Fruit fly (Drosophila melanogaster) whole organism, embryonic: ENCODE results near the gene Prx2.

Source experiments
- Aef1 ChIP-seq: fragments of 200-800 bp; sonication (Bioruptor generic); IDR thresholded peaks from 3 replicates; pipeline ENCODE4 v1.3.6; 2022; ENCODE audit warnings: missing biosample characterization, missing genetic modification characterization
- C15 ChIP-seq: fragments of 200-800 bp; sonication (Bioruptor generic); IDR thresholded peaks from 3 replicates; pipeline ENCODE4 v1.3.6; 2022; ENCODE audit warnings: missing biosample characterization, missing genetic modification characterization
- CG10209 ChIP-seq: fragments of 200-800 bp; sonication (Bioruptor generic); optimal IDR thresholded peaks from 3 replicates; lab custom pipeline; 2017; ENCODE audit warnings: missing biosample characterization, mild to moderate bottlenecking, missing genetic modification characterization, missing genetic modification reagents
- CG10959 ChIP-seq: fragments of 200-800 bp; sonication (Bioruptor generic); IDR thresholded peaks from 2 replicates; pipeline ENCODE4 v1.3.6; 2022; ENCODE audit warnings: missing biosample characterization, missing genetic modification characterization
- CG12104 ChIP-seq: fragments of 200-800 bp; sonication (Bioruptor generic); optimal IDR thresholded peaks from 3 replicates; lab custom pipeline; 2016; ENCODE audit warnings: missing biosample characterization, missing genetic modification characterization
- CG12155 ChIP-seq: fragments of 200-800 bp; sonication (Bioruptor generic); optimal IDR thresholded peaks from 3 replicates; lab custom pipeline; 2016; ENCODE audit warnings: missing biosample characterization, missing genetic modification characterization
- CG12391 ChIP-seq: fragments of 200-800 bp; sonication (Bioruptor generic); optimal IDR thresholded peaks from 3 replicates; lab custom pipeline; 2018; ENCODE audit warnings: missing biosample characterization, mild to moderate bottlenecking, missing genetic modification characterization, moderate library complexity
- CG14014 ChIP-seq: fragments of 200-800 bp; sonication (Bioruptor generic); IDR thresholded peaks from 2 replicates; pipeline ENCODE4 v1.3.6; 2022; ENCODE audit warnings: missing biosample characterization, missing genetic modification characterization
- CG14710 ChIP-seq: fragments of 200-800 bp; sonication (Bioruptor generic); optimal IDR thresholded peaks from 3 replicates; lab custom pipeline; 2019; ENCODE audit warnings: missing biosample characterization, mild to moderate bottlenecking, missing genetic modification characterization, moderate library complexity
- CG15269 ChIP-seq: fragments of 200-800 bp; sonication (Bioruptor generic); optimal IDR thresholded peaks from 2 replicates; lab custom pipeline; 2018; ENCODE audit warnings: missing biosample characterization, mild to moderate bottlenecking, missing genetic modification characterization, moderate library complexity
- CG16815 ChIP-seq: fragments of 200-800 bp; sonication (Bioruptor generic); optimal IDR thresholded peaks from 3 replicates; lab custom pipeline; 2017; ENCODE audit warnings: missing biosample characterization, mild to moderate bottlenecking, missing genetic modification characterization
- CG17829 ChIP-seq: fragments of 200-800 bp; optimal IDR thresholded peaks from 2 replicates; lab custom pipeline; 2019; ENCODE audit warnings: missing biosample characterization, mild to moderate bottlenecking, missing genetic modification characterization, moderate library complexity
- CG2120 ChIP-seq: fragments of 200-800 bp; sonication (Bioruptor generic); optimal IDR thresholded peaks from 3 replicates; lab custom pipeline; 2016; ENCODE audit warnings: missing biosample characterization, missing genetic modification characterization
- CG30403 ChIP-seq: fragments of 200-800 bp; sonication (Bioruptor generic); optimal IDR thresholded peaks from 3 replicates; lab custom pipeline; 2016; ENCODE audit warnings: missing biosample characterization, missing genetic modification characterization
- CG31388 ChIP-seq: fragments of 200-800 bp; sonication (Bioruptor generic); optimal IDR thresholded peaks from 2 replicates; lab custom pipeline; 2016; ENCODE audit warnings: missing biosample characterization, missing genetic modification characterization
- CG4282 ChIP-seq: fragments of 200-800 bp; sonication (Bioruptor generic); optimal IDR thresholded peaks from 2 replicates; lab custom pipeline; 2016; ENCODE audit warnings: missing biosample characterization, missing genetic modification characterization
- CG4707 ChIP-seq: fragments of 200-800 bp; sonication (Bioruptor generic); optimal IDR thresholded peaks from 2 replicates; lab custom pipeline; 2018; ENCODE audit warnings: missing biosample characterization, mild to moderate bottlenecking, missing genetic modification characterization, moderate library complexity
- CG6854 ChIP-seq: fragments of 200-800 bp; sonication (Bioruptor generic); optimal IDR thresholded peaks from 3 replicates; lab custom pipeline; 2017; ENCODE audit warnings: missing biosample characterization, mild to moderate bottlenecking, missing genetic modification characterization
- CG8924 ChIP-seq: fragments of 200-800 bp; optimal IDR thresholded peaks from 3 replicates; lab custom pipeline; 2019; ENCODE audit warnings: missing biosample characterization, mild to moderate bottlenecking, missing genetic modification characterization, moderate library complexity
- CG9817 ChIP-seq: fragments of 200-800 bp; sonication (Bioruptor generic); optimal IDR thresholded peaks from 2 replicates; lab custom pipeline; 2018; ENCODE audit warnings: missing biosample characterization, mild to moderate bottlenecking, missing genetic modification characterization, moderate library complexity
- Deaf1 ChIP-seq: fragments of 200-800 bp; optimal IDR thresholded peaks from 3 replicates; lab custom pipeline; 2019; ENCODE audit warnings: missing biosample characterization, mild to moderate bottlenecking, missing genetic modification characterization, moderate library complexity
- Ets65A ChIP-seq: fragments of 200-800 bp; sonication (Bioruptor generic); peaks from one replicate; lab custom pipeline; 2016; ENCODE audit warnings: missing biosample characterization, missing genetic modification characterization
- Fer3 ChIP-seq: fragments of 200-800 bp; sonication (Bioruptor generic); optimal IDR thresholded peaks from 2 replicates; lab custom pipeline; 2018; ENCODE audit warnings: missing biosample characterization, mild to moderate bottlenecking, missing genetic modification characterization, moderate library complexity
- Hr51 ChIP-seq, 2 experiments: fragments of 200-800 bp; sonication (Bioruptor generic); optimal IDR thresholded peaks; 2 replicates in 1 of 2; 3 replicates in 1 of 2; lab custom pipeline; 2016 to 2018; ENCODE audit warnings: missing biosample characterization in 2 of 2, missing genetic modification characterization in 2 of 2, mild to moderate bottlenecking in 1 of 2, moderate library complexity in 1 of 2
- Lpt ChIP-seq: fragments of >200 bp; optimal IDR thresholded peaks from 2 replicates; lab custom pipeline; 2018; ENCODE audit warnings: missing biosample characterization, missing genetic modification characterization
- Myb ChIP-seq: fragments of 200-800 bp; sonication (Bioruptor generic); optimal IDR thresholded peaks from 2 replicates; lab custom pipeline; 2016; ENCODE audit warnings: missing biosample characterization, missing genetic modification characterization
- NFAT ChIP-seq: fragments of 200-800 bp; sonication (Bioruptor generic); IDR thresholded peaks from 2 replicates; pipeline ENCODE4 v1.3.6; 2022; ENCODE audit warnings: missing biosample characterization, missing genetic modification characterization
- Rfx ChIP-seq: fragments of 200-800 bp; sonication (Bioruptor generic); IDR thresholded peaks from 2 replicates; pipeline ENCODE4 v1.3.6; 2022; ENCODE audit warnings: missing biosample characterization, missing genetic modification characterization
- Ssrp ChIP-seq: fragments of 200-800 bp; sonication (Bioruptor generic); optimal IDR thresholded peaks from 2 replicates; lab custom pipeline; 2018; ENCODE audit warnings: missing biosample characterization, mild to moderate bottlenecking, missing genetic modification characterization, moderate library complexity
- ase ChIP-seq: fragments of 200-800 bp; sonication (Bioruptor generic); IDR thresholded peaks from 3 replicates; pipeline ENCODE4 v1.3.6; 2022; ENCODE audit warnings: missing biosample characterization, missing genetic modification characterization
- bab2 ChIP-seq: fragments of 200-800 bp; sonication (Bioruptor generic); optimal IDR thresholded peaks from 2 replicates; lab custom pipeline; 2016; ENCODE audit warnings: missing biosample characterization, missing genetic modification characterization
- bsh ChIP-seq, 2 experiments: fragments of 200-800 bp; sonication (Bioruptor generic); optimal IDR thresholded peaks; 2 replicates each; lab custom pipeline; 2017 to 2018; ENCODE audit warnings: mild to moderate bottlenecking in 2 of 2, missing biosample characterization in 2 of 2, missing genetic modification characterization in 2 of 2, moderate library complexity in 1 of 2
- dm ChIP-seq: fragments of 200-800 bp; sonication (Bioruptor generic); optimal IDR thresholded peaks from 3 replicates; lab custom pipeline; 2016; ENCODE audit warnings: missing biosample characterization, missing genetic modification characterization
- dpn ChIP-seq, 2 experiments: fragments of 200-800 bp; sonication (Bioruptor generic); optimal IDR thresholded peaks; 3 replicates each; lab custom pipeline; 2016; ENCODE audit warnings: missing biosample characterization in 2 of 2, missing genetic modification characterization in 2 of 2
- en ChIP-seq: fragments of 200-800 bp; sonication (Bioruptor generic); optimal IDR thresholded peaks from 2 replicates; lab custom pipeline; 2016; ENCODE audit warnings: missing biosample characterization, missing genetic modification characterization
- gcm ChIP-seq: fragments of 200-800 bp; sonication (Bioruptor generic); optimal IDR thresholded peaks from 2 replicates; lab custom pipeline; 2019; ENCODE audit warnings: missing biosample characterization, mild to moderate bottlenecking, missing genetic modification characterization, moderate library complexity
- gem ChIP-seq: fragments of 200-800 bp; sonication (Bioruptor generic); optimal IDR thresholded peaks from 2 replicates; lab custom pipeline; 2019; ENCODE audit warnings: missing biosample characterization, mild to moderate bottlenecking, missing genetic modification characterization, moderate library complexity
- grn ChIP-seq: fragments of 200-800 bp; sonication (Bioruptor generic); optimal IDR thresholded peaks from 3 replicates; lab custom pipeline; 2017; ENCODE audit warnings: missing biosample characterization, missing genetic modification characterization
- gro ChIP-seq: fragments of 200-800 bp; sonication (Bioruptor generic); optimal IDR thresholded peaks from 2 replicates; lab custom pipeline; 2016; ENCODE audit warnings: missing biosample characterization, missing genetic modification characterization
- lmd ChIP-seq: fragments of 200-800 bp; sonication (Bioruptor generic); IDR thresholded peaks from 2 replicates; pipeline ENCODE4 v1.3.6; 2022; ENCODE audit warnings: missing biosample characterization, missing genetic modification characterization
- nau ChIP-seq: fragments of 200-800 bp; sonication (Bioruptor generic); optimal IDR thresholded peaks from 3 replicates; lab custom pipeline; 2017; ENCODE audit warnings: missing biosample characterization, mild to moderate bottlenecking, missing genetic modification characterization, missing genetic modification reagents
- nmo ChIP-seq: fragments of 200-800 bp; sonication (Bioruptor generic); optimal IDR thresholded peaks from 2 replicates; lab custom pipeline; 2018; ENCODE audit warnings: missing biosample characterization, mild to moderate bottlenecking, missing genetic modification characterization, moderate library complexity
- odd ChIP-seq: fragments of 200-800 bp; sonication (Bioruptor generic); optimal IDR thresholded peaks from 2 replicates; lab custom pipeline; 2017; ENCODE audit warnings: missing biosample characterization, mild to moderate bottlenecking, missing genetic modification characterization
- row ChIP-seq: fragments of 200-800 bp; sonication (Bioruptor generic); IDR thresholded peaks from 3 replicates; pipeline ENCODE4 v1.3.6; 2022; ENCODE audit warnings: missing biosample characterization, missing genetic modification characterization
- sens ChIP-seq: fragments of 200-800 bp; sonication (Bioruptor generic); peaks from one replicate; lab custom pipeline; 2016; ENCODE audit warnings: missing biosample characterization, missing genetic modification characterization
- so ChIP-seq: fragments of 200-800 bp; sonication (Bioruptor generic); IDR thresholded peaks from 3 replicates; pipeline ENCODE4 v1.3.6; 2022; ENCODE audit warnings: missing biosample characterization, missing genetic modification characterization
- sr ChIP-seq: fragments of 200-800 bp; sonication (Bioruptor generic); IDR thresholded peaks from 3 replicates; pipeline ENCODE4 v1.3.6; 2022; ENCODE audit warnings: missing biosample characterization, missing genetic modification characterization
- vfl ChIP-seq: fragments of 200-800 bp; sonication (Bioruptor generic); optimal IDR thresholded peaks from 2 replicates; lab custom pipeline; 2016; ENCODE audit warnings: missing biosample characterization, missing genetic modification characterization
- wdn ChIP-seq: fragments of 200-800 bp; sonication (Bioruptor generic); IDR thresholded peaks from 2 replicates; pipeline ENCODE4 v1.3.6; 2022; ENCODE audit warnings: missing biosample characterization, missing genetic modification characterization
- z ChIP-seq: fragments of 200-800 bp; sonication (Bioruptor generic); IDR thresholded peaks from 3 replicates; pipeline ENCODE4 v1.3.6; 2022; ENCODE audit warnings: missing biosample characterization, missing genetic modification characterization

Prx2 gene

DNA sequence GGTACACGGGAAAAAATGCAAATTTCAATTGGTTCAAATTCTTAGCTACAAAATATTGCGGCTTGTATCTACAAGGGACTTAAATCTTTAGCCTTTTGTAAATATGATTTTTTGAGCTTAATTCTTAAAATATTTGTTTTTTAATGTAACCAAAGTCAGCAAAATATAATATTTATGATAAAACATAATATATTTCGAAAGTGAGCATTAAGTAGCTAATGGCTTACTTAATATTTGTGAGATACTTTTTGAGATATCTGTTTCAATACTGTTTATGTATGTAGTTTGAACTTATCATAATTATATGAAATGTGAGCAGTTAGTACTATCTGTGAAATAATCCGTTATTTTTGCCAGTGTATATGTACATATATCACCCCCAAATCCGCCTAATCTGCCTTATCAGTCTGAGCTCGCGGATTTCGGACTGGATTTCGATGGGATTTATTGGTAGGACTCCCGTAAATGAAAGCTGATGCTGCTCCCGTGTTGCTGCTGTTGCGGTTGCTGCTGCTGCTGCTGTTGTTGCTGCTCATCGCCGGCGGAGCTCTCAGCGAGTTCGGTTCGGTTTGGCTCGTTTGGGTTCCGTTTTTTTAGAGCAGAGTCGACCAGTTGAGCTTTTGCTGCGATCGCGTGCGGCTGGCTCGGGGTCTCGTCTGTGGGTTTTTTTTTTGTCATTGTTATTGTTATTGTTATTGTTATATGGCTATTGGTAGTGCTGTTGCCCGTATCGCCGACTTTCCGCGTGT is 8.8 kb upstream of the Prx2 start (continued):
- TF ChIP-seq CG10209 (GFP tag; lab: Kevin White, UChicago) = peak; percentile 8
- peak in 1 of 2 experiments; percentile 1 for TF ChIP-seq bsh (GFP tag; optimal IDR thresholded peaks at IDR 0.05; lab: Kevin White, UChicago)
- peak; percentile 35 for TF ChIP-seq CG12391 (tag; lab: Kevin White, UChicago)
- TF ChIP-seq so (GFP tag; lab: Robert Waterston, UW) = 0 out of 3 replicates have a peak, but pooled peaks have one; percentile 11
- TF ChIP-seq odd (GFP tag; lab: Kevin White, UChicago) = peak; percentile 17
- TF ChIP-seq CG2120 = peak; percentile 49
- TF ChIP-seq CG12155 (GFP tag; lab: Kevin White, UChicago) = peak; percentile 22
- TF ChIP-seq Deaf1 = peak; percentile 56
- no peak for TF ChIP-seq vfl (GFP tag; lab: Kevin White, UChicago)
- no peak for TF ChIP-seq CG17829 (tag; lab: Kevin White, UChicago)
- TF ChIP-seq bab2 (GFP tag; lab: Kevin White, UChicago) = no peak
- peak; percentile 37; the same call in 1 of the 2 replicates for TF ChIP-seq Rfx (GFP tag; lab: Robert Waterston, UW)
- peak; percentile 25 for TF ChIP-seq CG8924 (tag; lab: Kevin White, UChicago)
- TF ChIP-seq gro (GFP tag; lab: Kevin White, UChicago) = no peak
- TF ChIP-seq CG4282 (GFP tag; lab: Kevin White, UChicago) = no peak
- TF ChIP-seq NFAT (GFP tag; lab: Robert Waterston, UW) = no peak
- TF ChIP-seq lmd (GFP tag; lab: Robert Waterston, UW) = no peak
- TF ChIP-seq CG16815 (GFP tag; lab: Kevin White, UChicago) = peak; percentile 24
- peak; percentile 25 for TF ChIP-seq CG9817
- no peak for TF ChIP-seq CG31388 (GFP tag; lab: Kevin White, UChicago)
- TF ChIP-seq Hr51 (GFP tag; optimal IDR thresholded peaks at IDR 0.05; lab: Kevin White, UChicago) = peak in 1 of 2 experiments; percentile 28
- no peak for TF ChIP-seq Lpt
- peak; percentile 36 for TF ChIP-seq CG12104 (GFP tag; lab: Kevin White, UChicago)
- peak; percentile 9 for TF ChIP-seq CG14710 (tag; lab: Kevin White, UChicago)
- TF ChIP-seq sr (GFP tag; lab: Robert Waterston, UW) = no peak
- peak; percentile 15 for TF ChIP-seq Fer3
- no peak for TF ChIP-seq gcm (GFP tag; lab: Kevin White, UChicago)
- no peak for TF ChIP-seq CG4707
- TF ChIP-seq CG10959 (GFP tag; lab: Robert Waterston, UW) = no peak
- TF ChIP-seq C15 (GFP tag; lab: Robert Waterston, UW) = no peak
- TF ChIP-seq Ssrp (tag; lab: Kevin White, UChicago) = peak; percentile 17
- TF ChIP-seq CG30403 (GFP tag; lab: Kevin White, UChicago) = peak; percentile 66
- peak; percentile 9 for TF ChIP-seq nau (GFP tag; lab: Kevin White, UChicago)
- peak; percentile 22; the same call in 1 of the 3 replicates for TF ChIP-seq row
- no peak for TF ChIP-seq CG14014 (GFP tag; lab: Robert Waterston, UW)
- TF ChIP-seq Ets65A (GFP tag; lab: Kevin White, UChicago) = peak; percentile 43
- TF ChIP-seq gem (tag; lab: Kevin White, UChicago) = peak; percentile 67
- TF ChIP-seq z = no peak
- no peak for TF ChIP-seq ase (GFP tag; lab: Robert Waterston, UW)
- no peak for TF ChIP-seq Aef1 (GFP tag; lab: Robert Waterston, UW)
- TF ChIP-seq CG15269 (tag; lab: Kevin White, UChicago) = peak; percentile 19
- no peak for TF ChIP-seq grn (GFP tag; lab: Kevin White, UChicago)
- TF ChIP-seq en (GFP tag; lab: Kevin White, UChicago) = no peak
- no peak for TF ChIP-seq dm
- TF ChIP-seq dpn (GFP tag; optimal IDR thresholded peaks at IDR 0.05; lab: Kevin White, UChicago) = peak in 1 of 2 experiments; percentile 25
- TF ChIP-seq wdn (GFP tag; lab: Robert Waterston, UW) = peak; percentile 29; the same call in 1 of the 2 replicates
- TF ChIP-seq CG6854 (GFP tag; lab: Kevin White, UChicago) = peak; percentile 30
- TF ChIP-seq nmo (GFP tag; lab: Kevin White, UChicago) = peak; percentile 29
- no peak for TF ChIP-seq Myb
- peak; percentile 58 for TF ChIP-seq sens (GFP tag; lab: Kevin White, UChicago)
